Worm (Caenorhabditis elegans): ENCODE results near the gene cest-1.2.
A peak's percentile ranks its signal among the peaks of the same experiment; 100 is the strongest.
"Not testable (repeated sequence)": the region's sequence is repeated elsewhere in the genome, so short reads cannot be mapped to it uniquely, and the experiment has no call there.

Gene cest-1.2

ce11 chrV:14160698-14161097 is at the start of gene cest-1.2:
Gene cest-1.2 (minus strand): TSS chrV:14160862.
- TF ChIP-seq efl-3 (GFP tag; optimal IDR thresholded peaks at IDR 0.05) (no peak), elt-2 (tag; optimal IDR thresholded peaks at IDR 0.05) (peak; percentile 61)

ce11 chrV:14205214-14205613 is 44.6 kb upstream of the cest-1.2 start, which contains the start of gene T16A9.3:
Gene T16A9.3 (plus strand): TSS chrV:14205514.
- TF ChIP-seq nhr-77 (tag; optimal IDR thresholded peaks at IDR 0.05); hlh-17 (GFP tag; optimal IDR thresholded peaks at IDR 0.05; ENCODE audit: borderline replicate concordance); fkh-4 (tag; optimal IDR thresholded peaks at IDR 0.05; ENCODE audit: borderline replicate concordance): not testable (repeated sequence)

- TF ChIP-seq nhr-19 (GFP tag; conservative IDR thresholded peaks at IDR 0.05) (peak; percentile 68), grh-1 (GFP tag; IDR thresholded peaks at IDR 0.05) (peak; percentile 59)
Observed at ce11 chrV:14203809-14204208, 43.1 kb upstream of the cest-1.2 start.

ce11 chrV:14200086-14200485 is 39.4 kb upstream of the cest-1.2 start:
- TF ChIP-seq pax-3 (tag; optimal IDR thresholded peaks at IDR 0.05), result peak; percentile 92
- TF ChIP-seq mab-9 (GFP tag; IDR thresholded peaks at IDR 0.05), result peak; percentile 59; the same call in 1 of the 2 replicates
- TF ChIP-seq ces-1 (GFP tag; optimal IDR thresholded peaks at IDR 0.05), result no peak
- TF ChIP-seq ceh-63 (GFP tag; optimal IDR thresholded peaks at IDR 0.05), result no peak
- no peak for TF ChIP-seq ceh-90 (tag; optimal IDR thresholded peaks at IDR 0.05)
- TF ChIP-seq lin-15B (tag; optimal IDR thresholded peaks at IDR 0.05), result peak; percentile 65
- peak; percentile 64 for TF ChIP-seq nhr-28 (tag; optimal IDR thresholded peaks at IDR 0.05)
- TF ChIP-seq ceh-88 (GFP tag; IDR thresholded peaks at IDR 0.05), result peak; percentile 51; the same call in 1 of the 2 replicates
- peak; percentile 0 for TF ChIP-seq fkh-10 (GFP tag; optimal IDR thresholded peaks at IDR 0.05)
- TF ChIP-seq nhr-90 (tag; optimal IDR thresholded peaks at IDR 0.05; ENCODE audit: poor library complexity), result peak; percentile 90
- TF ChIP-seq nhr-11 (tag; optimal IDR thresholded peaks at IDR 0.05), result peak; percentile 93
- TF ChIP-seq lin-35 (GFP tag; optimal IDR thresholded peaks at IDR 0.05), result peak; percentile 74 to 87
- peak; percentile 91 for TF ChIP-seq nhr-85 (tag)
- no peak for TF ChIP-seq nhr-76 (tag; optimal IDR thresholded peaks at IDR 0.05)
- TF ChIP-seq jun-1 (tag; optimal IDR thresholded peaks at IDR 0.05), result peak; percentile 85
- peak; percentile 100 for TF ChIP-seq zip-4 (GFP tag; optimal IDR thresholded peaks at IDR 0.05)
- TF ChIP-seq ama-1 (optimal IDR thresholded peaks at IDR 0.05), result peak; percentile 40
- peak; percentile 57 for TF ChIP-seq lin-39 (tag; optimal IDR thresholded peaks at IDR 0.05)
- TF ChIP-seq alr-1 (tag; optimal IDR thresholded peaks at IDR 0.05; ENCODE audit: borderline replicate concordance), result no peak
- TF ChIP-seq aha-1 (tag; optimal IDR thresholded peaks at IDR 0.05), result peak; percentile 66
- peak; percentile 78 to 86 for TF ChIP-seq efl-1 (optimal IDR thresholded peaks at IDR 0.05)
- peak; percentile 59 to 95 for TF ChIP-seq efl-1 (GFP tag; optimal IDR thresholded peaks at IDR 0.05 in 1 of 2)
- peak; percentile 96 for TF ChIP-seq mep-1 (tag; optimal IDR thresholded peaks at IDR 0.05)
- peak in 1 of 2 experiments; percentile 58 for TF ChIP-seq ztf-11 (tag; optimal IDR thresholded peaks at IDR 0.05)
- no peak for TF ChIP-seq efl-3 (GFP tag; optimal IDR thresholded peaks at IDR 0.05)
- TF ChIP-seq fkh-4 (tag; optimal IDR thresholded peaks at IDR 0.05; ENCODE audit: borderline replicate concordance), result peak; percentile 57
- TF ChIP-seq snu-23 (GFP tag; optimal IDR thresholded peaks at IDR 0.05), result peak; percentile 97
- no peak for TF ChIP-seq unc-30 (tag; optimal IDR thresholded peaks at IDR 0.05)
- no peak for TF ChIP-seq hlh-4 (tag; optimal IDR thresholded peaks at IDR 0.05)
- peak; percentile 98 for TF ChIP-seq skn-1 (tag; optimal IDR thresholded peaks at IDR 0.05)
- peak; percentile 91 for TF ChIP-seq mef-2 (tag; optimal IDR thresholded peaks at IDR 0.05)
- peak; percentile 84 for TF ChIP-seq isw-1 (GFP tag; IDR thresholded peaks at IDR 0.05)
- TF ChIP-seq dpl-1 (GFP tag; optimal IDR thresholded peaks at IDR 0.05), result peak; percentile 54 to 66 (median 62)
- TF ChIP-seq C04F5.9 (tag; optimal IDR thresholded peaks at IDR 0.05), result peak; percentile 31
- TF ChIP-seq sptf-1 (tag; optimal IDR thresholded peaks at IDR 0.05), result no peak
- peak; percentile 87 for TF ChIP-seq xbp-1 (tag; optimal IDR thresholded peaks at IDR 0.05)
- peak; percentile 85 for TF ChIP-seq hpl-2 (GFP tag; optimal IDR thresholded peaks at IDR 0.05)
- no peak for TF ChIP-seq pqm-1 (tag; optimal IDR thresholded peaks at IDR 0.05)
- TF ChIP-seq nhr-71 (tag; optimal IDR thresholded peaks at IDR 0.05), result peak; percentile 99
- TF ChIP-seq zag-1 (tag; optimal IDR thresholded peaks at IDR 0.05), result no peak
- no peak for TF ChIP-seq unc-62 (GFP tag; optimal IDR thresholded peaks at IDR 0.05)
- TF ChIP-seq blmp-1 (tag; optimal IDR thresholded peaks at IDR 0.05), result peak; percentile 79

Data from whole organism, L1 larva.